Fruit fly (Drosophila melanogaster): ENCODE data around the gene knrl.

The knrl gene

dm6 chr3L:20648957-20649356 is 28.5 kb upstream of the knrl start (continued):
- peak; percentile 64 for TF ChIP-seq CG6808 (GFP tag; optimal IDR thresholded peaks at IDR 0.05)
- TF ChIP-seq CG3919 (GFP tag; optimal IDR thresholded peaks at IDR 0.05) = peak; percentile 76
- TF ChIP-seq CG34406 (GFP tag; optimal IDR thresholded peaks at IDR 0.05) = peak; percentile 81
- TF ChIP-seq Ets96B (tag; optimal IDR thresholded peaks at IDR 0.05) = peak; percentile 33
- TF ChIP-seq fkh (GFP tag; optimal IDR thresholded peaks at IDR 0.05) = no peak
- peak; percentile 82 for TF ChIP-seq Sox102F (GFP tag; optimal IDR thresholded peaks at IDR 0.05)
- TF ChIP-seq Sox14 (GFP tag; optimal IDR thresholded peaks at IDR 0.05) = peak; percentile 67
- TF ChIP-seq Smox (GFP tag; optimal IDR thresholded peaks at IDR 0.05) = peak; percentile 81
- peak; percentile 79 for TF ChIP-seq CG6792 (GFP tag; optimal IDR thresholded peaks at IDR 0.05)
- peak; percentile 81 for TF ChIP-seq acj6 (GFP tag; optimal IDR thresholded peaks at IDR 0.05)
- TF ChIP-seq Hr38 (GFP tag; optimal IDR thresholded peaks at IDR 0.05) = no peak
- no peak for TF ChIP-seq eg (GFP tag; IDR thresholded peaks at IDR 0.05)
- TF ChIP-seq OdsH (GFP tag; optimal IDR thresholded peaks at IDR 0.05) = peak; percentile 76
- peak; percentile 72 for TF ChIP-seq CG10669 (GFP tag; optimal IDR thresholded peaks at IDR 0.05)
- peak; percentile 88 for TF ChIP-seq topi (GFP tag; optimal IDR thresholded peaks at IDR 0.05)
- no peak for TF ChIP-seq CG4318 (GFP tag; optimal IDR thresholded peaks at IDR 0.05)
- TF ChIP-seq CG16779 (tag; optimal IDR thresholded peaks at IDR 0.05) = no peak
- TF ChIP-seq Met (GFP tag; optimal IDR thresholded peaks at IDR 0.05) = peak; percentile 89
- TF ChIP-seq svp (GFP tag) = peak; percentile 92
- peak; percentile 65 for TF ChIP-seq pdm3 (GFP tag; optimal IDR thresholded peaks at IDR 0.05)
- peak; percentile 53 for TF ChIP-seq Sox15 (GFP tag; optimal IDR thresholded peaks at IDR 0.05)
- TF ChIP-seq CG7368 (GFP tag; optimal IDR thresholded peaks at IDR 0.05) = peak; percentile 57
- TF ChIP-seq Lpt (GFP tag; optimal IDR thresholded peaks at IDR 0.05) = peak; percentile 8

dm6 chr3L:20644637-20645036 is 24.2 kb upstream of the knrl start:
- TF ChIP-seq cyc (GFP tag; optimal IDR thresholded peaks at IDR 0.05) = no peak
- TF ChIP-seq CG10669 (GFP tag; optimal IDR thresholded peaks at IDR 0.05) = no peak
- TF ChIP-seq svp (GFP tag) = peak; percentile 63

- no peak for TF ChIP-seq Smox (GFP tag; optimal IDR thresholded peaks at IDR 0.05)
- TF ChIP-seq CG8319 (GFP tag; optimal IDR thresholded peaks at IDR 0.05) = no peak
- no peak for TF ChIP-seq CG1621 (tag; optimal IDR thresholded peaks at IDR 0.05)
Observed at dm6 chr3L:20643774-20644173, 23.3 kb upstream of the knrl start.

- TF ChIP-seq OdsH (GFP tag; optimal IDR thresholded peaks at IDR 0.05) = no peak
- TF ChIP-seq CG6808 (GFP tag; optimal IDR thresholded peaks at IDR 0.05) = no peak
- TF ChIP-seq CG15336 (GFP tag; IDR thresholded peaks at IDR 0.05) = no peak
- no peak for TF ChIP-seq ss (GFP tag; optimal IDR thresholded peaks at IDR 0.05)
- no peak for TF ChIP-seq Hr39 (GFP tag; optimal IDR thresholded peaks at IDR 0.05)
- TF ChIP-seq CG31627 (GFP tag; optimal IDR thresholded peaks at IDR 0.05) = no peak
Observed at dm6 chr3L:20637845-20638244, 17.4 kb upstream of the knrl start.

dm6 chr3L:20636899-20637298 is 16.4 kb upstream of the knrl start, which contains the start of gene CG13251:
CG13251 (plus strand) TSS chr3L:20637199.
- TF ChIP-seq CG10669 (GFP tag; optimal IDR thresholded peaks at IDR 0.05) (no peak), CG1621 (tag; optimal IDR thresholded peaks at IDR 0.05) (no peak), Hr38 (GFP tag; optimal IDR thresholded peaks at IDR 0.05) (no peak), CG15336 (GFP tag; IDR thresholded peaks at IDR 0.05) (no peak), fd85E (GFP tag; optimal IDR thresholded peaks at IDR 0.05) (no peak), spab (GFP tag; optimal IDR thresholded peaks at IDR 0.05) (no peak), Sox102F (GFP tag; optimal IDR thresholded peaks at IDR 0.05) (no peak), salr (GFP tag; optimal IDR thresholded peaks at IDR 0.05) (no peak), CG8632 (GFP tag; optimal IDR thresholded peaks at IDR 0.05) (no peak)
